Fruit fly (Drosophila melanogaster) whole organism, embryonic: Measurements from ENCODE around the gene Tlk.

Experiments
- Adf1 ChIP-seq: fragments of 200-800 bp; sonication (Bioruptor generic); IDR thresholded peaks from 2 replicates; pipeline ENCODE4 v1.3.6; 2022; ENCODE audit warnings: missing biosample characterization, missing genetic modification characterization
- Blimp-1 ChIP-seq: fragments of 200-800 bp; sonication (Bioruptor generic); optimal IDR thresholded peaks from 3 replicates; lab custom pipeline; 2018; ENCODE audit warnings: missing biosample characterization, missing genetic modification characterization, mild to moderate bottlenecking, moderate library complexity, missing genetic modification reagents
- CG11456 ChIP-seq: fragments of 200-800 bp; sonication (Bioruptor generic); IDR thresholded peaks from 3 replicates; pipeline ENCODE4 v1.3.6; 2022; ENCODE audit warnings: missing biosample characterization, missing genetic modification characterization
- CG13894 ChIP-seq: fragments of 200-800 bp; sonication (Bioruptor generic); optimal IDR thresholded peaks from 3 replicates; lab custom pipeline; 2018; ENCODE audit warnings: missing biosample characterization, mild to moderate bottlenecking, missing genetic modification characterization, moderate library complexity
- CG15479 ChIP-seq: fragments of 200-800 bp; sonication (Bioruptor generic); optimal IDR thresholded peaks from 3 replicates; lab custom pipeline; 2019; ENCODE audit warnings: missing biosample characterization, mild to moderate bottlenecking, missing genetic modification characterization, moderate library complexity
- CG1647 ChIP-seq: fragments of 200-800 bp; sonication (Bioruptor generic); optimal IDR thresholded peaks from 3 replicates; lab custom pipeline; 2016; ENCODE audit warnings: missing biosample characterization, missing genetic modification characterization
- CG17912 ChIP-seq: fragments of 200-800 bp; sonication (Bioruptor generic); optimal IDR thresholded peaks from 2 replicates; lab custom pipeline; 2018; ENCODE audit warnings: missing biosample characterization, mild to moderate bottlenecking, missing genetic modification characterization
- CG2199 ChIP-seq: fragments of 200-800 bp; sonication (Bioruptor generic); IDR thresholded peaks from 3 replicates; pipeline ENCODE4 v1.3.6; 2022; ENCODE audit warnings: missing biosample characterization, missing genetic modification characterization
- CG2202 ChIP-seq: fragments of 200-800 bp; sonication (Bioruptor generic); optimal IDR thresholded peaks from 2 replicates; lab custom pipeline; 2018; ENCODE audit warnings: missing biosample characterization, mild to moderate bottlenecking, missing genetic modification characterization
- CG2889 ChIP-seq: fragments of 200-800 bp; sonication (Bioruptor generic); IDR thresholded peaks from 3 replicates; pipeline ENCODE4 v1.3.6; 2022; ENCODE audit warnings: missing biosample characterization, missing genetic modification characterization
- CG31388 ChIP-seq: fragments of 200-800 bp; sonication (Bioruptor generic); optimal IDR thresholded peaks from 2 replicates; lab custom pipeline; 2016; ENCODE audit warnings: missing biosample characterization, missing genetic modification characterization
- CG34376 ChIP-seq: fragments of 200-800 bp; sonication (Bioruptor generic); optimal IDR thresholded peaks from 2 replicates; lab custom pipeline; 2018; ENCODE audit warnings: missing biosample characterization, mild to moderate bottlenecking, missing genetic modification characterization
- CG3726 ChIP-seq: fragments of 200-800 bp; sonication (Bioruptor generic); IDR thresholded peaks from 3 replicates; pipeline ENCODE4, ENCODE4 v1.3.6; 2022; ENCODE audit warnings: missing biosample characterization, missing genetic modification characterization
- CG43689 ChIP-seq: fragments of 200-800 bp; sonication (Bioruptor generic); IDR thresholded peaks from 2 replicates; pipeline ENCODE4 v1.3.6; 2022; ENCODE audit warnings: missing biosample characterization, missing genetic modification characterization
- CG6254 ChIP-seq: fragments of 200-800 bp; sonication (Bioruptor generic); optimal IDR thresholded peaks from 3 replicates; lab custom pipeline; 2017; ENCODE audit warnings: mild to moderate bottlenecking, missing biosample characterization, missing genetic modification reagents, missing genetic modification characterization
- CG7556 ChIP-seq: fragments of 200-800 bp; sonication (Bioruptor generic); optimal IDR thresholded peaks from 2 replicates; lab custom pipeline; 2017; ENCODE audit warnings: missing biosample characterization, mild to moderate bottlenecking, missing genetic modification characterization
- CG7786 ChIP-seq: fragments of 200-800 bp; sonication (Bioruptor generic); optimal IDR thresholded peaks from 2 replicates; lab custom pipeline; 2016; ENCODE audit warnings: missing biosample characterization, missing genetic modification characterization
- CG8944 ChIP-seq: fragments of 200-800 bp; sonication (Bioruptor generic); optimal IDR thresholded peaks from 3 replicates; lab custom pipeline; 2016; ENCODE audit warnings: missing biosample characterization, missing genetic modification characterization
- CG9932 ChIP-seq: fragments of 200-800 bp; sonication (Bioruptor generic); IDR thresholded peaks from 2 replicates; pipeline ENCODE4 v1.3.6; 2022; ENCODE audit warnings: missing biosample characterization, missing genetic modification characterization
- Chrac-16 ChIP-seq: fragments of 200-800 bp; sonication (Bioruptor generic); optimal IDR thresholded peaks from 3 replicates; lab custom pipeline; 2016; ENCODE audit warnings: missing biosample characterization, missing genetic modification characterization
- CkIIα-i1 ChIP-seq: fragments of 200-800 bp; sonication (Bioruptor generic); IDR thresholded peaks from 2 replicates; pipeline ENCODE4 v1.3.6; 2022; ENCODE audit warnings: missing biosample characterization, missing genetic modification characterization
- Dll ChIP-seq: fragments of 200-800 bp; sonication (Bioruptor generic); IDR thresholded peaks from 4 replicates; pipeline ENCODE4 v1.3.6; 2022; ENCODE audit warnings: missing biosample characterization, missing genetic modification characterization; ENCODE audit not compliant: partially characterized antibody
- ERR ChIP-seq: fragments of 200-800 bp; sonication (Bioruptor generic); optimal IDR thresholded peaks from 2 replicates; lab custom pipeline; 2016; ENCODE audit warnings: missing biosample characterization, missing genetic modification characterization
- Ets65A ChIP-seq: fragments of 200-800 bp; sonication (Bioruptor generic); peaks from one replicate; lab custom pipeline; 2016; ENCODE audit warnings: missing biosample characterization, missing genetic modification characterization
- Fer2 ChIP-seq: fragments of 200-800 bp; sonication (Bioruptor generic); optimal IDR thresholded peaks from 2 replicates; lab custom pipeline; 2018; ENCODE audit warnings: missing biosample characterization, mild to moderate bottlenecking, missing genetic modification characterization, moderate library complexity
- Gsc ChIP-seq: fragments of 200-800 bp; sonication (Bioruptor generic); IDR thresholded peaks from 2 replicates; pipeline ENCODE4 v1.3.6; 2022; ENCODE audit warnings: missing biosample characterization, missing genetic modification characterization
- Hand ChIP-seq: fragments of 200-800 bp; sonication (Bioruptor generic); optimal IDR thresholded peaks from 2 replicates; lab custom pipeline; 2017; ENCODE audit warnings: mild to moderate bottlenecking, missing biosample characterization, missing genetic modification reagents, missing genetic modification characterization
- HmgZ ChIP-seq: fragments of 200-800 bp; sonication (Bioruptor generic); optimal IDR thresholded peaks from 2 replicates; lab custom pipeline; 2018; ENCODE audit warnings: missing biosample characterization, mild to moderate bottlenecking, missing genetic modification characterization
- Hsf ChIP-seq: fragments of 200-800 bp; sonication (Bioruptor generic); optimal IDR thresholded peaks from 3 replicates; lab custom pipeline; 2016; ENCODE audit warnings: missing biosample characterization, missing genetic modification characterization
- Lim3 ChIP-seq: fragments of 200-800 bp; sonication (Bioruptor generic); IDR thresholded peaks from 2 replicates; pipeline ENCODE4 v1.3.6; 2022; ENCODE audit warnings: missing biosample characterization, missing genetic modification characterization
- Med ChIP-seq: fragments of 200-800 bp; sonication (Bioruptor generic); peaks from one replicate; lab custom pipeline; 2016; ENCODE audit warnings: missing biosample characterization, missing genetic modification characterization, mild to moderate bottlenecking, inconsistent platforms, moderate library complexity
- NFAT ChIP-seq: fragments of 200-800 bp; sonication (Bioruptor generic); IDR thresholded peaks from 2 replicates; pipeline ENCODE4 v1.3.6; 2022; ENCODE audit warnings: missing biosample characterization, missing genetic modification characterization
- Sox100B ChIP-seq: fragments of 200-800 bp; sonication (Bioruptor generic); optimal IDR thresholded peaks from 3 replicates; lab custom pipeline; 2018; ENCODE audit warnings: missing biosample characterization, mild to moderate bottlenecking, missing genetic modification characterization
- Taf1 ChIP-seq: fragments of 200-800 bp; sonication (Bioruptor generic); IDR thresholded peaks from 2 replicates; pipeline ENCODE4 v1.3.6; 2022; ENCODE audit warnings: missing biosample characterization, missing genetic modification characterization
- chif ChIP-seq, 2 experiments: fragments of 200-800 bp; sonication (Bioruptor generic); optimal IDR thresholded peaks; 3 replicates each; lab custom pipeline; 2016; ENCODE audit warnings: missing biosample characterization in 2 of 2, missing genetic modification characterization in 2 of 2
- crp ChIP-seq, 2 experiments: fragments of 200-800 bp; sonication (Bioruptor generic); optimal IDR thresholded peaks; 2 replicates in 1 of 2; 3 replicates in 1 of 2; lab custom pipeline; 2017; ENCODE audit warnings: missing biosample characterization in 2 of 2, missing genetic modification characterization in 2 of 2, mild to moderate bottlenecking in 1 of 2, moderate library complexity in 1 of 2
- exex ChIP-seq: fragments of 200-800 bp; sonication (Bioruptor generic); optimal IDR thresholded peaks from 4 replicates; lab custom pipeline; 2018; ENCODE audit warnings: missing biosample characterization, mild to moderate bottlenecking, missing genetic modification characterization, moderate library complexity
- gem ChIP-seq: fragments of 200-800 bp; sonication (Bioruptor generic); optimal IDR thresholded peaks from 2 replicates; lab custom pipeline; 2019; ENCODE audit warnings: missing biosample characterization, mild to moderate bottlenecking, missing genetic modification characterization, moderate library complexity
- gfzf ChIP-seq: fragments of 200-800 bp; sonication (Bioruptor generic); optimal IDR thresholded peaks from 2 replicates; lab custom pipeline; 2016; ENCODE audit warnings: missing biosample characterization, mild to moderate bottlenecking, missing genetic modification characterization, moderate library complexity
- knrl ChIP-seq: fragments of 200-800 bp; sonication (Bioruptor generic); IDR thresholded peaks from 3 replicates; pipeline ENCODE4 v1.3.6; 2022; ENCODE audit warnings: missing biosample characterization, missing genetic modification characterization; ENCODE audit not compliant: partially characterized antibody
- pan ChIP-seq, 4 experiments: fragments of >200 bp in 3 of 4; fragments of 200-800 bp in 1 of 4; sonication (Bioruptor generic) in 1 of 4; optimal IDR thresholded peaks in 3 of 4; IDR thresholded peaks in 1 of 4; 2 replicates each; pipeline versions ENCODE4 v1.3.6 to Lab custom; 2017 to 2022; ENCODE audit warnings: missing biosample characterization in 2 of 4, missing genetic modification characterization in 2 of 4, mixed read lengths in 1 of 4
- phol ChIP-seq: fragments of 200-800 bp; sonication (Bioruptor generic); optimal IDR thresholded peaks from 3 replicates; lab custom pipeline; 2018; ENCODE audit warnings: missing biosample characterization, mild to moderate bottlenecking, missing genetic modification characterization, moderate library complexity
- prd ChIP-seq, 3 experiments: fragments of >200 bp in 2 of 3; fragments of 200-800 bp in 1 of 3; sonication (Bioruptor generic) in 1 of 3; optimal IDR thresholded peaks in 2 of 3; IDR thresholded peaks in 1 of 3; 2 replicates in 2 of 3; 3 replicates in 1 of 3; pipeline versions ENCODE4 v1.3.6 to Lab custom; 2017 to 2022; ENCODE audit warnings: missing biosample characterization in 1 of 3, missing genetic modification characterization in 1 of 3
- psq ChIP-seq: fragments of 200-800 bp; sonication (Bioruptor generic); optimal IDR thresholded peaks from 2 replicates; lab custom pipeline; 2017; ENCODE audit warnings: missing biosample characterization, missing genetic modification characterization
- pzg ChIP-seq: fragments of 200-800 bp; sonication (Bioruptor generic); optimal IDR thresholded peaks from 3 replicates; lab custom pipeline; 2018; ENCODE audit warnings: missing biosample characterization, mild to moderate bottlenecking, missing genetic modification characterization, moderate library complexity
- rib ChIP-seq: fragments of 200-800 bp; sonication (Bioruptor generic); IDR thresholded peaks from 2 replicates; pipeline ENCODE4 v1.3.6; 2022; ENCODE audit warnings: missing biosample characterization, missing genetic modification characterization
- stwl ChIP-seq: fragments of 200-800 bp; sonication (Bioruptor generic); optimal IDR thresholded peaks from 3 replicates; lab custom pipeline; 2018; ENCODE audit warnings: missing biosample characterization, mild to moderate bottlenecking, missing genetic modification characterization, moderate library complexity
- tna ChIP-seq: fragments of 200-800 bp; sonication (Bioruptor generic); IDR thresholded peaks from 2 replicates; pipeline ENCODE4 v1.3.6; 2022; ENCODE audit warnings: missing biosample characterization, missing genetic modification characterization; ENCODE audit not compliant: partially characterized antibody
- tup ChIP-seq: fragments of 200-800 bp; sonication (Bioruptor generic); optimal IDR thresholded peaks from 2 replicates; lab custom pipeline; 2016; ENCODE audit warnings: missing biosample characterization, mild to moderate bottlenecking, missing genetic modification characterization, moderate library complexity
- usp ChIP-seq: fragments of >200 bp; optimal IDR thresholded peaks from 2 replicates; lab custom pipeline; 2017; ENCODE audit warnings: missing biosample characterization, missing genetic modification characterization

The Tlk gene

DNA sequence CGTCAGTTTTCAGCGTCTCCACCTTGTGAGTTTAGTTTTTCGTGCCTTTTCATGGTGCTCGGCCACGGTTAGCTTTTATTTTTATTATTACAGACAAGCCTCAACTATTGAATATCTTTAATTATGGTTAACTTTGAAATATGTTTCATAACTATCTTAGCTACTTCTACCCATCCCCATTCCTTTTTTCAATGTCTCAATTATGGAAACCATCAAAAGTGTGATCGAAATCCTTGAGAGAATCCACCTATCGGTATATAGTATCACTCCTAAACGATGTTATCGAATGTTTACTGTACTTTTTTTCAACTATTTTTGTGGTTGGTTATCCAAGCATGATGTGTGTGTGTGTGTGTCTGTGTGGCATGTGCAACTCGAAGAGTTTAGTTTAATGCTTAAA is 5.8 kb upstream of the Tlk start (continued):
- TF ChIP-seq Ets65A (peak; percentile 57), ERR (GFP tag; lab: Kevin White, UChicago) (no peak), HmgZ (tag; lab: Kevin White, UChicago) (peak; percentile 21), CG7556 (GFP tag; lab: Kevin White, UChicago) (peak; percentile 51), CG17912 (no peak), Hsf (GFP tag; lab: Kevin White, UChicago) (peak; percentile 7), exex (tag; lab: Kevin White, UChicago) (no peak), CG15479 (GFP tag; lab: Kevin White, UChicago) (no peak), CG7786 (GFP tag; lab: Kevin White, UChicago) (peak; percentile 22), Chrac-16 (GFP tag; lab: Kevin White, UChicago) (peak; percentile 28), crp (GFP tag; optimal IDR thresholded peaks at IDR 0.05; lab: Kevin White, UChicago) (no peak), CG11456 (GFP tag; lab: Robert Waterston, UW) (no peak), CG2889 (no peak; the same call in 2 of the 3 replicates), CG31388 (GFP tag; lab: Kevin White, UChicago) (no peak), usp (GFP tag; lab: Kevin White, UChicago) (no peak), CG2202 (tag; lab: Kevin White, UChicago) (no peak), knrl (no peak), Hand (peak; percentile 11), chif (GFP tag; optimal IDR thresholded peaks at IDR 0.05; lab: Kevin White, UChicago) (peak in 1 of 2 experiments; percentile 9), pzg (no peak), CG9932 (no peak; the same call in 1 of the 2 replicates), tup (no peak), Taf1 (GFP tag; lab: Robert Waterston, UW) (no peak), CG8944 (GFP tag; lab: Kevin White, UChicago) (peak; percentile 18), Gsc (GFP tag; lab: Robert Waterston, UW) (no peak), psq (GFP tag; lab: Kevin White, UChicago) (no peak), gfzf (no peak), Med (peak; percentile 77), CkIIα-i1 (GFP tag; lab: Robert Waterston, UW) (no peak), Adf1 (GFP tag; lab: Robert Waterston, UW) (no peak), CG2199 (GFP tag; lab: Robert Waterston, UW) (no peak), CG1647 (GFP tag; lab: Kevin White, UChicago) (no peak), Sox100B (GFP tag; lab: Kevin White, UChicago) (no peak), stwl (no peak), gem (tag; lab: Kevin White, UChicago) (peak; percentile 67), NFAT (GFP tag; lab: Robert Waterston, UW) (no peak), tna (GFP tag; lab: Robert Waterston, UW) (no peak), Fer2 (no peak), phol (peak; percentile 25), CG13894 (tag; lab: Kevin White, UChicago) (no peak), pan (optimal IDR thresholded peaks at IDR 0.05; lab: Kevin White, UChicago) (no peak), pan (GFP tag; optimal IDR thresholded peaks at IDR 0.05 in 1 of 2, IDR thresholded peaks at IDR 0.05 in 1 of 2) (peak in 1 of 2 experiments; percentile 49), CG43689 (GFP tag; lab: Robert Waterston, UW) (no peak), Lim3 (no peak), Dll (GFP tag; lab: Robert Waterston, UW) (no peak), rib (GFP tag; lab: Robert Waterston, UW) (no peak), Blimp-1 (GFP tag; lab: Kevin White, UChicago) (peak; percentile 14), CG6254 (GFP tag; lab: Kevin White, UChicago) (no peak), CG34376 (no peak), CG3726 (no peak), prd (optimal IDR thresholded peaks at IDR 0.05; lab: Kevin White, UChicago) (no peak), prd (GFP tag; IDR thresholded peaks at IDR 0.05; lab: Robert Waterston, UW) (no peak)
